Worm (Caenorhabditis elegans) whole organism, L2 larva: ENCODE measurements around the gene srbc-1.

ENCODE experiments used
- ceh-16 ChIP-seq: fragments of 150-350 bp; optimal IDR thresholded peaks from 2 replicates; lab custom pipeline; 2014; ENCODE audit warnings: missing biosample characterization, missing genetic modification characterization
- nhr-6 ChIP-seq: fragments of 150-350 bp; optimal IDR thresholded peaks from 2 replicates; lab custom pipeline; 2014; ENCODE audit warnings: missing biosample characterization, missing genetic modification characterization
- unc-39 ChIP-seq: fragments of 150-350 bp; optimal IDR thresholded peaks from 2 replicates; lab custom pipeline; 2014; ENCODE audit warnings: missing biosample characterization, missing genetic modification characterization

- TF ChIP-seq nhr-6 (tag; lab: Kevin White, UChicago) (no peak), unc-39 (tag; lab: Kevin White, UChicago) (no peak), ceh-16 (tag; lab: Kevin White, UChicago) (no peak)
These were observed 10.4 kb upstream of the srbc-1 start, which contains the start of gene arrd-18 for ce11 chrV:3312067-3312666.
